Worm (Caenorhabditis elegans): ENCODE measurements around the gene mup-2.

- no peak for TF ChIP-seq zip-5 (tag; optimal IDR thresholded peaks at IDR 0.05)
- TF ChIP-seq K02D7.2 (tag; optimal IDR thresholded peaks at IDR 0.05): no peak
- no peak for TF ChIP-seq nfya-1 (tag; optimal IDR thresholded peaks at IDR 0.05)
- TF ChIP-seq pqm-1 (tag; optimal IDR thresholded peaks at IDR 0.05): no peak
- no peak for TF ChIP-seq T23F11.4 (GFP tag; optimal IDR thresholded peaks at IDR 0.05)
Observed at ce11 chrX:6427147-6427546, 17.1 kb upstream of the mup-2 start.
